Worm (Caenorhabditis elegans): Measurements from ENCODE around the gene Y82E9BR.3.

DNA sequence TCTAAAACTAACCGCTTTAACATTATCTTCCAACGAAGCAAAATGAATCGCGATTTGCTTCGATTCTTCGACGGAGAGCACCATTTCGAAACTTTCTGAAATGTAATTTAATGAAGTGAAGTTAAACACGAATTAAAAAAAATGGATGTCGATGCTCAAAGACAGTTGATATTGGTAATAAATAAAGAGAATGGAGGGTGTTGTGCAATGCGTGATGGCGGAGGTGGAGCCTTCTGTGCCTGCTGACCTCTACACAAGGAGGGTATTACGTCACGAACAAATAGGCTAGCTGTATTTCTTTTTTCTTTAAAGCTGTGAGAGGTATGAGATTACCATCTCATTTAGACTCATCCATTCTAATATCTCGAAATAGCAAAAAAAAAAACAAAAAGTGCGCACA lies 36.7 kb downstream of the Y82E9BR.3 start, which contains the start of gene Y82E9BR.17:
- TF ChIP-seq flt-1 (GFP tag; IDR thresholded peaks at IDR 0.05), result no peak
- no peak for TF ChIP-seq ama-1 (optimal IDR thresholded peaks at IDR 0.05)

Data from whole organism, early embryonic.